Worm (Caenorhabditis elegans) whole organism, early embryonic: ENCODE measurements around the gene hsp-16.41.

Experiments
- B0310.2 ChIP-seq: sonication (generic microtip); optimal IDR thresholded peaks from 2 replicates; lab custom pipeline; 2016; ENCODE audit warnings: mild to moderate bottlenecking, missing genetic modification characterization, missing compliant biosample characterization
- aly-1 ChIP-seq: sonication (generic microtip); optimal IDR thresholded peaks from 2 replicates; lab custom pipeline; 2016; ENCODE audit warnings: missing genetic modification characterization, missing compliant biosample characterization
- ama-1 ChIP-seq: fragments of 150-350 bp; optimal IDR thresholded peaks from 2 replicates; lab custom pipeline; 2014
- ceh-36 ChIP-seq: sonication (generic microtip); optimal IDR thresholded peaks from 2 replicates; lab custom pipeline; 2016; ENCODE audit warnings: missing genetic modification characterization, inconsistent platforms, missing compliant biosample characterization
- hnd-1 ChIP-seq: sonication (generic microtip); optimal IDR thresholded peaks from 2 replicates; lab custom pipeline; 2016; ENCODE audit warnings: missing genetic modification characterization, missing compliant biosample characterization
- pes-1 ChIP-seq: fragments of 200-800 bp; sonication (Bioruptor generic); IDR thresholded peaks from 2 replicates; pipeline ENCODE4 v1.3.6; 2022; ENCODE audit warnings: missing genetic modification reagents, missing genetic modification characterization, missing compliant biosample characterization
- scrt-1 ChIP-seq: fragments of 200-800 bp; sonication (Bioruptor generic); IDR thresholded peaks from 2 replicates; pipeline ENCODE4 v1.3.6; 2022; ENCODE audit warnings: missing genetic modification characterization, missing compliant biosample characterization
- tbx-11 ChIP-seq: fragments of 200-800 bp; sonication (Bioruptor generic); IDR thresholded peaks from 2 replicates; pipeline ENCODE4 v1.3.6; 2022; ENCODE audit warnings: missing genetic modification characterization, missing compliant biosample characterization
- tbx-37 ChIP-seq: fragments of 200-800 bp; sonication (Bioruptor generic); conservative IDR thresholded peaks from 2 replicates; pipeline ENCODE4 v1.3.6; 2022; ENCODE audit warnings: missing genetic modification reagents, missing genetic modification characterization, missing compliant biosample characterization
- tra-4 ChIP-seq: sonication (generic microtip); optimal IDR thresholded peaks from 2 replicates; lab custom pipeline; 2017; ENCODE audit warnings: missing genetic modification characterization, missing compliant biosample characterization

- TF ChIP-seq pes-1 (GFP tag; lab: Robert Waterston, UW) (no peak), scrt-1 (no peak), ceh-36 (tag; lab: Kevin White, UChicago) (no peak), ama-1 (no peak), tbx-37 (no peak), aly-1 (no peak), hnd-1 (tag; lab: Kevin White, UChicago) (no peak), tra-4 (tag; lab: Kevin White, UChicago) (no peak), tbx-11 (GFP tag; lab: Robert Waterston, UW) (no peak), B0310.2 (tag; lab: Kevin White, UChicago) (no peak)
These were observed 37.6 kb upstream of the hsp-16.41 start for ce11 chrV:1767427-1767826.
